Fruit fly (Drosophila melanogaster): ENCODE data around the gene CG16756.

Gene CG16756

DNA sequence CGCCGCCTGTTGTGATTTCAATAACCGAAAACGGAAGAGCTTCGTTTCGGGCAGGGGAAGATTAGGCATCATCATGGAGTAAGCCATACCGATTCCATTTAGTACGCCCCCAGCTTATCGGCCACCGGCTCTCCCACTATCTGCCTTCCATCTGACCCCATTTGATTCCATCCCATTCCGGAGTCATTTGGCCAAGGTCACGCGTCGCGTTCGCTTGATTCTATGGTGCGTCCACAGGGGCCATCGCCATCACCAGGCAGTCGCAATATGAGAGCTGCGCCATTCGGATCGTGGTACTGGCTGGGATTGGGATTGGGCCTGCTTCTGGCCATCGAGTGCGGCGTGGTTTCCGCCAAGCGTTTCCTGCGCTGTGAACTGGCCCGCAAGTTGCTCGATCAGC is at the start of gene CG16756:
TSS of gene CG16756 (plus strand) at position 257 of the 400 bp plus-strand sequence.
- no peak for TF ChIP-seq Dll (optimal IDR thresholded peaks at IDR 0.05)
- no peak for TF ChIP-seq CG8478 (optimal IDR thresholded peaks at IDR 0.05)
- no peak for TF ChIP-seq psq (optimal IDR thresholded peaks at IDR 0.05)
- no peak for TF ChIP-seq EcR (GFP tag; optimal IDR thresholded peaks at IDR 0.05)
- TF ChIP-seq usp (GFP tag; optimal IDR thresholded peaks at IDR 0.05) = no peak
- TF ChIP-seq pan (optimal IDR thresholded peaks at IDR 0.05) = no peak

DNA sequence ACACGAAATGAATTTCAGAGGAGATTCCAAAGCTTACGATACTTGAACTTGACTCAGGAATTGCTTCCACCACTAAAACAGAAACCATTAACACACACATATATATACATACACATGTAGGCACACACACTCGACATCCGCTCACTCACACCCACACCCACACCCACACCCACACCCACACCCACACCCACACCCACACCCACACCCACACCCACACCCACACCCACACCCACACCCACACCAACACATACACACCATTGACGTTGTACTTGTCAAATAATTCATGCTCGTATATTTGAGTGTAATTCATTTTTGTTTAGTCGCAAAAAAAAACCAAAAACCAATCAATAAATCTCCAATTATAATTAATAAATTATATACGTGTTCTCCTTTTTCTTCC is 44.8 kb upstream of the CG16756 start:
- TF ChIP-seq CG8478 (optimal IDR thresholded peaks at IDR 0.05) (no peak), Dll (optimal IDR thresholded peaks at IDR 0.05) (no peak), usp (GFP tag; optimal IDR thresholded peaks at IDR 0.05) (no peak), pan (optimal IDR thresholded peaks at IDR 0.05) (no peak), EcR (GFP tag; optimal IDR thresholded peaks at IDR 0.05) (no peak), psq (optimal IDR thresholded peaks at IDR 0.05) (no peak)

DNA sequence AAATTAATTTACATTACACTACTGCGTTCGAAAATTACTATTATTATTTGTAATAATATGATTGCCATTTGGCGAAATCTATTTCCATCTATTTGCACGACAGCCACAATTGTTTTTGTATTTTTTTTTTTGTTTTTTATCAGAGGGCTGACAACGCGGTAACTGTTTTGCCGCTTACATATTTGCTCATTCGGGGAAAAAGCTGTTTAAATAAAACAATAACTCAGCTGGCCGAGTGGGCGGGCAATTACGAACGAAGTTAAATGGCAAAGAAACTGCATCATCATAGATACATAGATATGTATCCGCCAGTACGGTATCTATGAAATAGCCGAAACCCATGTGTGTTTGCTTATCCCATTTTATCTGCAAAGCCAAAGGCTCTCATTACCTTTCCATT is 18.4 kb upstream of the CG16756 start:
- TF ChIP-seq pan (optimal IDR thresholded peaks at IDR 0.05) = no peak
- no peak for TF ChIP-seq usp (GFP tag; optimal IDR thresholded peaks at IDR 0.05)
- TF ChIP-seq psq (optimal IDR thresholded peaks at IDR 0.05) = no peak

DNA sequence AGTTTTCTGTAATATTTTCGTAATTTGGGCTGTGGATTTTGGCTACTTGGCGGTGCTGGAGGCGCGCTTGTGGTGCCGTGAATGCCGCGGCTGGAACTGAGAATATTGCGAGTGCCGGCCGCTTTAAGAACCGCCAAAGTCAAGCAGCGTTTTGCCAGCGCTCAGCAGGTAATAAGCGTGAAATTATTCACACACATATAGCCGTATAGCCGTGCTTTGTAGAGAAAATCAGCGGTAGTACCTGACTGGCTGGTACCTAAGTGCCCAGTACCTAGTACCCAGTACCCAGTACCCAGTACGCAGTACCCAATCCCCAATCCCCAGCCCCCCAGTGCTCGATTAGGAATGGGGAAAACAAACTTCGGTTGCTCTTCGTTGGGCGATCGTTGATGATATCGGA is 16.6 kb upstream of the CG16756 start, which contains the start of gene NAAT1:
TSS of gene NAAT1 (minus strand) at position 101 of the 400 bp plus-strand sequence.
- TF ChIP-seq psq (optimal IDR thresholded peaks at IDR 0.05) (no peak), Dll (optimal IDR thresholded peaks at IDR 0.05) (no peak)

DNA sequence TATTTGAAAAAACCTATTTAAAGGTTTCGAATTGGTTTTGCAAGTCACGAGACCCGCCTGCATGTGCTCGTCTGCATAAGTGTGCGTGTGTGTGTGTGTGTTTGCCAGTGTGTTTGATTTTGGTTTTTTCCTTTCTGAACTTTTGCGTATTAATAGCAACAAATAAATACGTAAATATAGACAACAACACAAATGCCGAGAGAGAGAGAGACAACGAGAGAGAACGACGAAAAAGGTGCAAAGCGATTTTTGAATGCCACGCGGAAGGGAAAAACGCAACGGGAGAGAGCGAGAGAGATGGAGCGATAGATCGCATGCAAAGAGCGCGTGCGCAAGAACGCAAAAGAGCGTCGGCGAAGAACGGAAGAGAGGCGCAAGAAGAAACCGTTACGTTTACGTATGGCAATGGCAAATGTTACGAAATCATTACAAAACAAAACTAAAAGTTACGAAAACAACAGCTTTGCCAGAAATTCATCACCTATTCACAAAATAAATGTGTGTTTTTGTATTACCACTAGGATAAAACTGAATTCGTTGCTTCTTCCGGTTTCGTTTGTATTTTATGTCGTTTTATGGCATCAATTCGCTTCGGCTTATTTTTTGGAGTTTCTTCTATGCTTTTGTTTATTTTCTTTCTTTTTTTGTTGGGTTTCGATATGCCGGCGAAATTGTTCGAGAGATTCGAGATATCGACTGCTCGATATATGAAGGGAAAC is 9.3 kb upstream of the CG16756 start:
- TF ChIP-seq pan (optimal IDR thresholded peaks at IDR 0.05) (no peak), EcR (GFP tag; optimal IDR thresholded peaks at IDR 0.05) (no peak), Dll (optimal IDR thresholded peaks at IDR 0.05) (no peak), usp (GFP tag; optimal IDR thresholded peaks at IDR 0.05) (no peak), psq (optimal IDR thresholded peaks at IDR 0.05) (no peak), CG8478 (optimal IDR thresholded peaks at IDR 0.05) (no peak)

DNA sequence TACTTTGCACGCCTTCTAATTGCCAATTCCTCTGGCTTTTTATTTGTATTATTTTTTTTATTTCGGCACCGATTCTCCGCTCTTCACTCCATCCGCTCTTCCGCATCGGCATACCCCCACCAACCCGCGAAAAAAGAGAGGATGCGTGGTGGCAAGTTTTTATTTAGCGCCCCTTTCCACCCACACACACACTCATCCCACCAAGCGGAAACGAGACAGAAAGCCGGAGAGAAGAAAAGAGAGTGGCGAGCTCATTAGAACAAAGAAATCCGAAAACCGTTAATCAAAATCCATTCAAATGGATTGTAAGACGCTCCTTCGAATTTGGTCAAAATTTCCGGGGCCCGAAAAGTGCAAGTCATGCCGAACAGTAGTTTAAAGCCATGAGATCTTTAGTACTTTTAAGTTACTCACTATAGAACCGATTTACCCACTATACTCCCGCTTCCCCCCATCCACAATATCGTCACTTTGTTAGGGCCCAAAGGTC is 8.7 kb upstream of the CG16756 start:
- TF ChIP-seq EcR (GFP tag; optimal IDR thresholded peaks at IDR 0.05) = no peak
- no peak for TF ChIP-seq CG8478 (optimal IDR thresholded peaks at IDR 0.05)
- no peak for TF ChIP-seq pan (optimal IDR thresholded peaks at IDR 0.05)
- no peak for TF ChIP-seq psq (optimal IDR thresholded peaks at IDR 0.05)
- no peak for TF ChIP-seq Dll (optimal IDR thresholded peaks at IDR 0.05)
- TF ChIP-seq usp (GFP tag; optimal IDR thresholded peaks at IDR 0.05) = no peak

DNA sequence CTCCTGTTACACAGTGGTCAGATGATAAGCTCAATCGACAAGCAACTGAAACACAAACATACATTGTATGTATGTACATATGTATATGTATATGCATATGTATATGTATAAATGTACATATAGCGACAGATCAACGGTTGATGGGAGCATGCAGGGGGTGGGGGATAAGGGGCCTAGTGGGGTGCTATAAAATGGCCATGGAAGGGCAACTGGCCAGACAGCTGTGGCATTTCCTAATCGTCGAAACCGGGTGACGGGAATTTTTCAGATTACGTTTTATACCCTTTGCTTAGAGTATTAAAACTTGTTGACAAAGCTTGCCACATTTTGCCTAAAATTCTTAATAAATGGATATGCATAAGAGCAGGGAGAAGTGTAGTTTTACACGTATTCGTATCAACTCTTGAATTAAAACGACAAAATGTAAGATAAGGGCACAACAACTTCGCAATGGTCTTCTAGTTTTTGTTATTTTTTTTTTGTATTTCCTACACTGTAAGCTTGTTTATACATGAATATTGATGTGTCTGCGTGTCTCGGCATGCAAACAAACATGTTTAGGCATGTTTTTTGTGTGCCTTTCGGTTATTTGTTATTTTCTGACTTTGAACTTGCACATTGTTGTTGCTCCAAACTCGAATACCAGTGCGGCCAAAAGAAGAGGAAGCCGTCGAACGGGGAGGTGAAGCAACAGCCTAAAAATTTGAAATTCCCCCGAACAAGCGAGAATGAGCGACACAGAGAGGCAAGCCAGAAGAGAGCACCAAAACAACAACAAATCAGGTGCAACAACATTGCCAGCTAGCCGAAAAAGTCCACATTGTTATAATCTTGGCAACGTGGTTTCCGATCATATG is 8.0 kb upstream of the CG16756 start:
- TF ChIP-seq Dll (optimal IDR thresholded peaks at IDR 0.05) (no peak), usp (GFP tag; optimal IDR thresholded peaks at IDR 0.05) (no peak), pan (optimal IDR thresholded peaks at IDR 0.05) (no peak), CG8478 (optimal IDR thresholded peaks at IDR 0.05) (no peak), psq (optimal IDR thresholded peaks at IDR 0.05) (no peak), EcR (GFP tag; optimal IDR thresholded peaks at IDR 0.05) (no peak)

DNA sequence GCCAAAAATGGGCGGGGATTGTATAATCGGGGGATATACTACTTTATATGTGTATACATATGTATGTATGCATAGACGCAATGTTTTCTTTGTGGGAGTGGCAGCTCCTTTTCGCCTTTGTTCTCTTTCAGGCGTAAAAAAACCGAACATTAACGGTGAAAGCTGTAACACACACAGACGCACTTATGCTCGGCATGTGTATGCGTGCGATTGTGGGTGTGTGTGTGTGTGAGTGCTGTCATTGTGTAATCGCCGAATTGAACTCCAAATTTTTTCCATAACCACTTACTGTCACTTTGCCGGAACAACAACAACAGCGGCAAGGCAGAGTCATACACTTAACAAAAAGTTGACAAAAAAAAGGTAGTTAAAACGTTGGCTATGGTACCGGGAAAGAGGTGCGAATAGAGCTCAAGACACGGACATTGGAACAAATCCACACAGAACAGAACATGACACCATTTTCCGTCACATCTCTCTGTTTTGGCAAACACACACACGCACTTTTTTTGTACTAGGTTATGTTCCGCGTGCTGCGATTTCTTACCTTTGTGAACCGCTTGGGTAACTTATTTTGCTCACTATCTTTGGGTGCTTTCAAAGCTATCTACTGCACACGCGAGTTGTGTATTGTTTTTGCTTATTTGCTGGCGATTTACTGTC is 7.3 kb upstream of the CG16756 start:
- no peak for TF ChIP-seq psq (optimal IDR thresholded peaks at IDR 0.05)
- TF ChIP-seq EcR (GFP tag; optimal IDR thresholded peaks at IDR 0.05) = no peak
- TF ChIP-seq CG8478 (optimal IDR thresholded peaks at IDR 0.05) = no peak
- no peak for TF ChIP-seq pan (optimal IDR thresholded peaks at IDR 0.05)
- no peak for TF ChIP-seq Dll (optimal IDR thresholded peaks at IDR 0.05)

DNA sequence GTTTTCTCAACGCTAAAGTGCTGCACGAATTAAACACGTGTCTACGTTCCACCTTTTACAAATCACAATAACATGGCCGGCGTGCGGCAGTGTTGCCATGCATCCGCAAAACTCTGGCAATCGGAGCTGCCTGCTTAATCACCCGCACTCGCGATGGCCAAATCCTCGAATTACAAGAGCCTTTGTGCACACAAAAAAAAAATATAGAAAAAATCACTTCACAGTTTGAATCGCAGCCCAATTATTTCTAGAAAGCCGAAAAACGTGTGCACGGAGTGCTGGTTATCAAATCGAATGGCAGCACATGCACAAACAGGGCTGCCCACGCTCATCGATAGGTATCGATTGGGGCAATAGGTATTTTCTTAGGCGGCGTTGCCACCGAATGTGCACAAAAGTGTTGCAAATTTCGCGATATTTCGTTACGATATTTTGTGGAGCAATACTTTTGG is 6.7 kb upstream of the CG16756 start, which contains the start of gene spoon:
TSS of gene spoon (minus strand) at position 300 of the 452 bp plus-strand sequence.
- no peak for TF ChIP-seq Dll (optimal IDR thresholded peaks at IDR 0.05)
- TF ChIP-seq EcR (GFP tag; optimal IDR thresholded peaks at IDR 0.05) = no peak
- TF ChIP-seq pan (optimal IDR thresholded peaks at IDR 0.05) = no peak
- no peak for TF ChIP-seq usp (GFP tag; optimal IDR thresholded peaks at IDR 0.05)
- no peak for TF ChIP-seq CG8478 (optimal IDR thresholded peaks at IDR 0.05)
- no peak for TF ChIP-seq psq (optimal IDR thresholded peaks at IDR 0.05)

DNA sequence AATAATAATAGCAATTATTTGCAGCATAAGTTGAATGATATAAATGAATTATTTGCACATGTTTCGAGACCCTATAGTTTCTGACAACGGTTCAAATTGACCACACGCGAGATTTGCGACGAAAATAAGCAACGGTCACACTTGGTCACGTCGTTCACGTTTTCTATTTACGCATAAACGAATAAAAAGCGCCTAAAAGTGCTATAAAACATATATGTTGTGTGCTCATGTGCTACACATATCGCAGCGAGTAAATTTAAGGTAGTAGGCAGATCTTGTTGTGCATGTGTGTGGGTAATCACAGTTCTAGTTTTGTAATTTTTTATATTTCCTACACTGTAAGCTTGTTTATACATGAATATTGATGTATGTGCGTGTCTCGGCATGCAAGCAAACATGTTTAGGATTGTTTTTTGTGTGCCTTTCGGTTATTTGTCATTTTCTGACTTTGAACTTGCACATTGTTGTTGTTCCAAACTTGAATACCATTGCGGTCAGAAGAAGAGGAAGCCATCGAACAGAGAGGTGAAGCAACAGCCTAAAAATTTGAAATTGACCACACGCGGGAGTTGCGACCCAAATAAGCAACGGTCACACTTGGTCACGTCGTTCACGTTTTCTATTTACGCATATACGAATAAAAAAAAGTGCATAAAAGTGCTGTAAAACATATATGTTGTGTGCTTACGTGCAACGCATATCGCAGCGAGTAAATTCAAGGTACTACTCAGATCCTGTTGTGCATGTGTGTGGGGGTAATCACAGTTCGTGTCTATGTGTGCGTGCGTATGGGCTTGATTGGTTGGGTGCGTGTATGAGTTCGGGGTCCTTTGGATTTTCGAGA is 5.7 kb upstream of the CG16756 start, which contains the start of gene Usp16-45:
TSS of gene Usp16-45 (plus strand) at position 127 of the 844 bp plus-strand sequence.
- TF ChIP-seq Dll (optimal IDR thresholded peaks at IDR 0.05) (no peak), usp (GFP tag; optimal IDR thresholded peaks at IDR 0.05) (no peak), pan (optimal IDR thresholded peaks at IDR 0.05) (no peak), EcR (GFP tag; optimal IDR thresholded peaks at IDR 0.05) (no peak)

DNA sequence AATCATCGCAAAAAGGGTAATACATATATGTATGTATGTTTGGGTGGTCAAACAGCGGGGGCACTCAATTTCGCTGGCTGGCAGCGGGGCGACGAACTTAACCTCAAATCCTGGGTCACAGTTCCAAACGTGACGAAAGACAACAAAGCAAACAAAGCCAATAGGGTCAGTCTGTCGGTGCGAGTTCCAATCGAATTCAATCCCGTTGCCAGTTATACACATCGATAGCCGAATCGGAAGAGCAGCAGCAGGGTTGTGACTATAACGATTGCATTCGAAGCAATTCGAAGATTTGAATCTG is 5.1 kb upstream of the CG16756 start:
- TF ChIP-seq psq (optimal IDR thresholded peaks at IDR 0.05) = no peak
- TF ChIP-seq Dll (optimal IDR thresholded peaks at IDR 0.05) = no peak
- no peak for TF ChIP-seq pan (optimal IDR thresholded peaks at IDR 0.05)
- no peak for TF ChIP-seq CG8478 (optimal IDR thresholded peaks at IDR 0.05)
- TF ChIP-seq EcR (GFP tag; optimal IDR thresholded peaks at IDR 0.05) = no peak
- no peak for TF ChIP-seq usp (GFP tag; optimal IDR thresholded peaks at IDR 0.05)

Measured in whole organism.